Worm (Caenorhabditis elegans): ENCODE results near the gene ttbk-3.

ce11 chrIV:9933580-9933979 is 43.8 kb upstream of the ttbk-3 start, which contains the start of gene spe-29:
- TF ChIP-seq ama-1 (optimal IDR thresholded peaks at IDR 0.05) (no peak), pes-1 (GFP tag; IDR thresholded peaks at IDR 0.05) (no peak), ets-7 (tag; optimal IDR thresholded peaks at IDR 0.05) (no peak), flt-1 (GFP tag; IDR thresholded peaks at IDR 0.05) (no peak), tbx-11 (GFP tag; IDR thresholded peaks at IDR 0.05) (no peak), ceh-36 (tag; optimal IDR thresholded peaks at IDR 0.05) (no peak), B0310.2 (tag; optimal IDR thresholded peaks at IDR 0.05) (no peak), aly-1 (tag; optimal IDR thresholded peaks at IDR 0.05) (no peak)

All from whole organism, early embryonic.